Fruit fly (Drosophila melanogaster): ENCODE measurements around the gene Madm.

The Madm gene

DNA sequence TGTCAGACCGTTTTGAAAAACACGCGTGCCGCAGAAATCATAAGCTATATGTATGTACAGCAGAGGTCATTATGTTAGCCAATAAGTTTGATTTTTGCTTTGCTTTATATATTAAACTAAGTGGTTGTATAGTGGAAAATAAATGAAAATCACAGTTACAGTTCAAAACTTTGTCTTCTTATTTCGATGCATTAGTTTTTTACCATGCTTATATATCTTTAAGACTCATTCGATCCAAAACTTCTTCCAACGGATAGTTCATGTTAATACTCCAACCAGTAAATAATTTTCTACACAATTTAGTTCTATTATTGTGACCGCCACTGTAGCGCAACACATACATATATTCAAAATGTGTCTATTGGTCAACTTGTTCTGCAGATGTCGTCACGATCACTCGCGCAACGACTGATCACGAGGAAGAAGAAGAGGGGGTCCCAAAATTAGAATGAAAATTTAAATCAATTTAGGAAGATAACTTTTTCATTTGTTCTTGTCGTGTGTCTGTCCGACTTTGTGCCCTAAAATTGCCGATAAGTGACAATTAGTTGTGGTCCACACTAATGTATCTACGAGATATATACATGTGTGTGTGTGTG, 36.7 kb upstream of the Madm start (continued):
- no peak for TF ChIP-seq dmrt11E (tag; optimal IDR thresholded peaks at IDR 0.05)
- TF ChIP-seq Doc2 (GFP tag; IDR thresholded peaks at IDR 0.05): no peak
- peak; percentile 80 for TF ChIP-seq CG10979 (tag; optimal IDR thresholded peaks at IDR 0.05)
- no peak for TF ChIP-seq Dfd (GFP tag; optimal IDR thresholded peaks at IDR 0.05)
- no peak for TF ChIP-seq Blimp-1 (GFP tag; optimal IDR thresholded peaks at IDR 0.05)
- no peak for TF ChIP-seq GATAe (GFP tag; conservative IDR thresholded peaks at IDR 0.05)
- no peak for TF ChIP-seq Nf-YC (tag; optimal IDR thresholded peaks at IDR 0.05)
- TF ChIP-seq esg (GFP tag; conservative IDR thresholded peaks at IDR 0.05): peak; percentile 47; the same call in 1 of the 2 replicates
- TF ChIP-seq CG17802 (tag; optimal IDR thresholded peaks at IDR 0.05): no peak
- no peak for TF ChIP-seq CG34224 (GFP tag; IDR thresholded peaks at IDR 0.05; ENCODE audit: partially characterized antibody)
- TF ChIP-seq z (GFP tag; IDR thresholded peaks at IDR 0.05): no peak
- 0 out of 2 replicates have a peak, but pooled peaks have one; percentile 21 for TF ChIP-seq stc (GFP tag; IDR thresholded peaks at IDR 0.05)
- peak; percentile 72 for TF ChIP-seq Asciz (GFP tag; optimal IDR thresholded peaks at IDR 0.05)
- TF ChIP-seq jigr1 (GFP tag; IDR thresholded peaks at IDR 0.05): no peak
- TF ChIP-seq CG7556 (GFP tag; optimal IDR thresholded peaks at IDR 0.05): peak; percentile 76
- no peak for TF ChIP-seq cad (GFP tag; optimal IDR thresholded peaks at IDR 0.05)
- no peak for TF ChIP-seq CG34376 (GFP tag; optimal IDR thresholded peaks at IDR 0.05)
- TF ChIP-seq CG4617 (GFP tag; optimal IDR thresholded peaks at IDR 0.05; ENCODE audit: borderline replicate concordance): no peak
- TF ChIP-seq Dad (GFP tag; optimal IDR thresholded peaks at IDR 0.05): no peak
- no peak for TF ChIP-seq vnd (GFP tag; IDR thresholded peaks at IDR 0.05; ENCODE audit: partially characterized antibody)
- no peak for TF ChIP-seq Atf3 (GFP tag; optimal IDR thresholded peaks at IDR 0.05)
- TF ChIP-seq gcm2 (GFP tag; optimal IDR thresholded peaks at IDR 0.05): no peak
- peak; percentile 61 for TF ChIP-seq CG6765 (GFP tag; optimal IDR thresholded peaks at IDR 0.05)
- no peak for TF ChIP-seq MBD-R2 (GFP tag; IDR thresholded peaks at IDR 0.05)
- peak; percentile 44 for TF ChIP-seq CG12299 (tag; optimal IDR thresholded peaks at IDR 0.05)
- TF ChIP-seq Aef1 (GFP tag; IDR thresholded peaks at IDR 0.05): no peak
- peak; percentile 0 for TF ChIP-seq CG2116 (GFP tag; optimal IDR thresholded peaks at IDR 0.05)
- TF ChIP-seq Sox100B (GFP tag; optimal IDR thresholded peaks at IDR 0.05): no peak
- no peak for TF ChIP-seq zen2 (GFP tag; IDR thresholded peaks at IDR 0.05; ENCODE audit: partially characterized antibody)
- peak; percentile 15; the same call in 1 of the 2 replicates for TF ChIP-seq ssp (GFP tag; IDR thresholded peaks at IDR 0.05)
- TF ChIP-seq CG14667 (GFP tag; IDR thresholded peaks at IDR 0.05): no peak
- no peak for TF ChIP-seq MESR4 (GFP tag; optimal IDR thresholded peaks at IDR 0.05)
- TF ChIP-seq CG10543 (GFP tag; optimal IDR thresholded peaks at IDR 0.05): peak; percentile 66
- no peak for TF ChIP-seq sc (optimal IDR thresholded peaks at IDR 0.05)
- TF ChIP-seq sc (GFP tag; optimal IDR thresholded peaks at IDR 0.05): peak; percentile 46
- TF ChIP-seq CG4730 (GFP tag; IDR thresholded peaks at IDR 0.05): no peak
- no peak for TF ChIP-seq ab (GFP tag; optimal IDR thresholded peaks at IDR 0.05)
- TF ChIP-seq Elba2 (GFP tag; optimal IDR thresholded peaks at IDR 0.05): no peak
- no peak for TF ChIP-seq CG12071 (GFP tag; optimal IDR thresholded peaks at IDR 0.05)
- TF ChIP-seq HLHmδ (GFP tag; optimal IDR thresholded peaks at IDR 0.05): no peak
- no peak for TF ChIP-seq emc (GFP tag; optimal IDR thresholded peaks at IDR 0.05)
- TF ChIP-seq crol (GFP tag; IDR thresholded peaks at IDR 0.05): no peak
- TF ChIP-seq E2f2 (GFP tag; IDR thresholded peaks at IDR 0.05): peak; percentile 36; the same call in 1 of the 2 replicates
- TF ChIP-seq Sry-δ (GFP tag; optimal IDR thresholded peaks at IDR 0.05): no peak
- no peak for TF ChIP-seq gce (GFP tag; IDR thresholded peaks at IDR 0.05)
- no peak for TF ChIP-seq CG2889 (GFP tag; IDR thresholded peaks at IDR 0.05)
- TF ChIP-seq BEAF-32 (GFP tag; optimal IDR thresholded peaks at IDR 0.05): no peak
- peak; percentile 2 for TF ChIP-seq pum (GFP tag; optimal IDR thresholded peaks at IDR 0.05)
- peak; percentile 29; the same call in 1 of the 2 replicates for TF ChIP-seq wor (GFP tag; IDR thresholded peaks at IDR 0.05)
- peak; percentile 23 for TF ChIP-seq CG18011 (GFP tag; optimal IDR thresholded peaks at IDR 0.05)
- peak; percentile 89 for TF ChIP-seq sens (GFP tag)

Data from whole organism, embryonic.